Worm (Caenorhabditis elegans) whole organism, L4 larva: Measurements from ENCODE around the gene F35F11.2.

Experiments
- R02D3.7 ChIP-seq: fragments of 150-350 bp; sonication (generic microtip); optimal IDR thresholded peaks from 3 replicates; lab custom pipeline; 2014; ENCODE audit warnings: missing biosample characterization, missing genetic modification characterization
- Y105C5A.15 ChIP-seq: fragments of 200-800 bp; sonication (Bioruptor generic); IDR thresholded peaks from 2 replicates; pipeline ENCODE4 v1.3.6; 2022; ENCODE audit warnings: missing genetic modification characterization, missing compliant biosample characterization
- aha-1 ChIP-seq: fragments of 150-350 bp; peaks from one replicate; lab custom pipeline; 2014; ENCODE audit warnings: missing biosample characterization, missing genetic modification characterization
- ceh-44 ChIP-seq: fragments of 200-800 bp; sonication (Bioruptor generic); IDR thresholded peaks from 2 replicates; pipeline ENCODE4 v1.3.6; 2022; ENCODE audit warnings: missing genetic modification reagents, missing genetic modification characterization, missing compliant biosample characterization
- ces-1 ChIP-seq: fragments of 150-350 bp; sonication (generic microtip); optimal IDR thresholded peaks from 4 replicates; lab custom pipeline; 2014; ENCODE audit warnings: missing biosample characterization, missing genetic modification reagents, missing genetic modification characterization
- daf-16 ChIP-seq, 3 experiments: sonication (generic microtip); optimal IDR thresholded peaks; 2 replicates each; lab custom pipeline; 2016 to 2017; ENCODE audit warnings: missing genetic modification characterization in 3 of 3, missing genetic modification reagents in 3 of 3, mild to moderate bottlenecking in 2 of 3, missing compliant biosample characterization in 2 of 3, missing biosample characterization in 1 of 3, moderate library complexity in 1 of 3
- daf-8 ChIP-seq: fragments of 200-800 bp; sonication (Bioruptor generic); IDR thresholded peaks from 2 replicates; pipeline ENCODE4 v1.3.6; 2022; ENCODE audit warnings: missing genetic modification characterization, missing compliant biosample characterization
- dmd-8 ChIP-seq: fragments of 200-800 bp; sonication (Bioruptor generic); IDR thresholded peaks from 2 replicates; pipeline ENCODE4 v1.3.6; 2022; ENCODE audit warnings: missing genetic modification characterization, missing compliant biosample characterization
- fkh-10 ChIP-seq: fragments of 150-350 bp; optimal IDR thresholded peaks from 2 replicates; lab custom pipeline; 2014; ENCODE audit warnings: missing biosample characterization, missing genetic modification reagents, missing genetic modification characterization
- hif-1 ChIP-seq, 2 experiments: sonication (generic microtip); optimal IDR thresholded peaks; 2 replicates each; lab custom pipeline; 2016 to 2017; ENCODE audit warnings: missing compliant biosample characterization in 2 of 2, missing genetic modification characterization in 2 of 2, missing genetic modification reagents in 2 of 2, missing genotype in 2 of 2, mild to moderate bottlenecking in 1 of 2
- hlh-11 ChIP-seq: fragments of 200-800 bp; sonication (Bioruptor generic); optimal IDR thresholded peaks from 2 replicates; lab custom pipeline; 2018; ENCODE audit warnings: mild to moderate bottlenecking, missing genetic modification characterization, missing compliant biosample characterization
- jun-1 ChIP-seq: fragments of 150-350 bp; optimal IDR thresholded peaks from 2 replicates; lab custom pipeline; 2014; ENCODE audit warnings: missing biosample characterization, missing genetic modification reagents, missing genetic modification characterization
- lin-15B ChIP-seq: fragments of 150-350 bp; sonication (generic microtip); optimal IDR thresholded peaks from 3 replicates; lab custom pipeline; 2014; ENCODE audit warnings: missing biosample characterization, missing genetic modification characterization
- madf-5 ChIP-seq, 2 experiments: fragments of 200-800 bp; sonication (Bioruptor generic); IDR thresholded peaks; 2 replicates each; pipeline ENCODE4 v1.3.6; 2022; ENCODE audit warnings: missing compliant biosample characterization in 2 of 2, missing genetic modification characterization in 2 of 2
- mdt-29 ChIP-seq: fragments of 200-800 bp; sonication (Bioruptor generic); IDR thresholded peaks from 2 replicates; pipeline ENCODE4 v1.3.6; 2022; ENCODE audit warnings: missing genetic modification reagents, missing genetic modification characterization, missing compliant biosample characterization
- mep-1 ChIP-seq: fragments of 150-350 bp; sonication (generic microtip); optimal IDR thresholded peaks from 3 replicates; lab custom pipeline; 2014; ENCODE audit warnings: missing biosample characterization, missing genetic modification characterization
- mxl-3 ChIP-seq: fragments of 200-800 bp; sonication (Bioruptor generic); optimal IDR thresholded peaks from 2 replicates; lab custom pipeline; 2018; ENCODE audit warnings: mild to moderate bottlenecking, missing genetic modification characterization, missing compliant biosample characterization
- nhr-28 ChIP-seq: fragments of 150-350 bp; optimal IDR thresholded peaks from 2 replicates; lab custom pipeline; 2014; ENCODE audit warnings: missing biosample characterization, missing genetic modification characterization
- nhr-42 ChIP-seq: fragments of 200-800 bp; sonication (Bioruptor generic); IDR thresholded peaks from 2 replicates; pipeline ENCODE4 v1.3.6; 2022; ENCODE audit warnings: missing genetic modification characterization, missing compliant biosample characterization
- pha-4 ChIP-seq, 2 experiments: fragments of 150-350 bp in 1 of 2; fragments of 200-800 bp in 1 of 2; sonication (Bioruptor generic) in 1 of 2; IDR thresholded peaks in 1 of 2; optimal IDR thresholded peaks in 1 of 2; 2 replicates each; pipeline versions ENCODE4 v1.3.6 to Lab custom; 2014 to 2022; ENCODE audit warnings: missing genetic modification characterization in 2 of 2, missing genetic modification reagents in 2 of 2, missing biosample characterization in 1 of 2, missing compliant biosample characterization in 1 of 2
- php-3 ChIP-seq: fragments of 200-800 bp; sonication (Bioruptor generic); IDR thresholded peaks from 2 replicates; pipeline ENCODE4 v1.3.6; 2022; ENCODE audit warnings: missing genetic modification reagents, missing genetic modification characterization, missing compliant biosample characterization
- pqm-1 ChIP-seq: sonication (generic microtip); optimal IDR thresholded peaks from 2 replicates; lab custom pipeline; 2017; ENCODE audit warnings: missing biosample characterization, missing genetic modification characterization
- rbr-2 ChIP-seq: sonication (generic microtip); optimal IDR thresholded peaks from 2 replicates; lab custom pipeline; 2016; ENCODE audit warnings: missing genotype, missing genetic modification characterization, missing compliant biosample characterization
- set-16 ChIP-seq: fragments of 200-800 bp; sonication (Bioruptor generic); IDR thresholded peaks from 2 replicates; pipeline ENCODE4 v1.3.6; 2022; ENCODE audit warnings: missing genetic modification reagents, missing genetic modification characterization, missing compliant biosample characterization
- spr-1 ChIP-seq: sonication (generic microtip); optimal IDR thresholded peaks from 2 replicates; lab custom pipeline; 2016; ENCODE audit warnings: mild to moderate bottlenecking, missing genetic modification characterization, missing compliant biosample characterization
- unc-62 ChIP-seq, 3 experiments: fragments of 150-350 bp in 1 of 3; sonication (generic microtip); optimal IDR thresholded peaks in 2 of 3; peaks in 1 of 3; 1 replicate in 1 of 3; 2 replicates in 2 of 3; lab custom pipeline; 2014 to 2017; ENCODE audit warnings: missing biosample characterization in 3 of 3, missing genetic modification characterization in 3 of 3, missing genetic modification reagents in 3 of 3, missing genotype in 1 of 3
- zfp-2 ChIP-seq: sonication (generic microtip); optimal IDR thresholded peaks from 2 replicates; lab custom pipeline; 2016; ENCODE audit warnings: mild to moderate bottlenecking, missing genetic modification characterization, missing compliant biosample characterization

The F35F11.2 gene

DNA sequence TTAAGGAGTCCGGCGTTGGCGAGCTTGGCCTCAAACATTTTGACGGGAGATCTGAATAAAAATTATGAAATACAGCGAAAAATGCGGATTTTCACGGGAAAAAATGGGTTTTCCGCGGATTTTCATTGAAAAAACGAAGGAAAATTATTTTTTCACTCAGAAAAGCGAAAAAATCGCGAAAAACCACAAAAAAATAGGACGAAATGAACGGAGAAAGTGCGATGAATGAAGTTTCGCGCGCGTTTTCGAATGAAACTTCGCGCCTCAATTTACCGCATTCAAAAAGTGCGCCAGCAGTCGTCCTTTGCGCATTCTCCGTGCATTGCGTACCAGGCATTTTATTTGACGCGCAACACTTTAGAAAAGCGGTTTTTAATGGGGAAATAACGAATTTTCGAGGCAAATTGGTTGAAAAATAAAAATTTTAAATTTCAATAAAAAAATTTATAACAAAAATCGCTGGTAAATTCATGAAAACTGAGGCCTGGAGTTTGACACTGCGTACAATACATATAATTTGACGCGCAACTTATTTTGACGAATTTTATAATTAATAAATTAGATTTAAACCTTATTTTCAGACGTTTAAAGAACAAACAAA is 9.4 kb downstream of the F35F11.2 start, which contains the start of gene pcn-1 (continued):
- TF ChIP-seq daf-16 (GFP tag; optimal IDR thresholded peaks at IDR 0.05; lab: Kevin White, UChicago) (peak; percentile 42 to 90), daf-16 (tag; optimal IDR thresholded peaks at IDR 0.05; lab: Kevin White, UChicago) (peak; percentile 31), zfp-2 (peak; percentile 79), daf-8 (GFP tag; lab: Robert Waterston, UW) (no peak), R02D3.7 (no peak)

DNA sequence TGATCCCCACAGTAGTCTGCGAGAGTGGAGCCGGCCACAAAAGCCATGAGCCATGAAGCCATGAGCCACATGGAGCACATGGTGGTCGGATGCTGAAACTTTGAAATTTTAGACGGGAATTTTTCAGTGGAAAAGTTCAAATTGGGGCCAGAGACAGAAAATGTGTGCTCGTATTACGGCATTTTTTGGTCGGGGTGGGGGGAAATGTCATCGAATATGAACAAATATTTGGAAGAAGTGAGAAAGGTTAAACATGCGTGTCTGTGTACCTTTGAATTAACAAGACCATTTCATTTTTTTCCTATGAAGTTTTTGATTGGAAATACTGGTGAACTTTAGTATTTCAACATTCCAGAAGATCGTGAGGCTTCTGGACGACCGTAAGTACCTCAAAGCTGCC is 11.5 kb downstream of the F35F11.2 start, which contains the start of gene wrt-5:
wrt-5 (minus strand) TSS at position 101 of the 400 bp plus-strand sequence.
- no peak for TF ChIP-seq mep-1 (tag; lab: Kevin White, UChicago)
- TF ChIP-seq aha-1 = peak; percentile 18
- TF ChIP-seq dmd-8 (GFP tag; lab: Robert Waterston, UW) = no peak
- TF ChIP-seq, all 104 proteins: peak for 1

DNA sequence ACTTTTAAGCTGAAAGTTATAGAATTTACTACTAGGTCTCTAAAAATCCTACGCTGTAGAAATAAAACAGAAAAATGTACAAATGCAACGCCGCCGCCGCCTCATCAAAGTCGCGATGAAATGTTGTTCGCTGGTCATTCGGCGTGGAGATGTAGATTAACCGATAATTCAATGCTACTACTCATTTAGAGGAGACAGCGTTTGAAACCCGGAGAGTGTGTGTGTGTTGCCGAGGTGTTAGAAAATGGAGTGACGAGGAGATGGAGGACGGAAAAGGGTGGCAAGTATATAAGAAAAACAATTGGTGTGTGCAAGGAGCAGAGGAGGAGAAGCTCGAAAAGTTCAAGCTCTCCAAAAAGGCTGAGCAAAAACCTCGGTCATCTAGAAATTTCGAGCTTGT is 12.2 kb downstream of the F35F11.2 start:
- TF ChIP-seq hif-1 (tag; optimal IDR thresholded peaks at IDR 0.05; lab: Kevin White, UChicago) = no peak
- TF ChIP-seq unc-62 (GFP tag; optimal IDR thresholded peaks at IDR 0.05 in 1 of 2; lab: Kevin White, UChicago) = peak in 1 of 2 experiments; percentile 49
- no peak for TF ChIP-seq unc-62 (tag; optimal IDR thresholded peaks at IDR 0.05; lab: Kevin White, UChicago)
- TF ChIP-seq aha-1 = peak; percentile 17

DNA sequence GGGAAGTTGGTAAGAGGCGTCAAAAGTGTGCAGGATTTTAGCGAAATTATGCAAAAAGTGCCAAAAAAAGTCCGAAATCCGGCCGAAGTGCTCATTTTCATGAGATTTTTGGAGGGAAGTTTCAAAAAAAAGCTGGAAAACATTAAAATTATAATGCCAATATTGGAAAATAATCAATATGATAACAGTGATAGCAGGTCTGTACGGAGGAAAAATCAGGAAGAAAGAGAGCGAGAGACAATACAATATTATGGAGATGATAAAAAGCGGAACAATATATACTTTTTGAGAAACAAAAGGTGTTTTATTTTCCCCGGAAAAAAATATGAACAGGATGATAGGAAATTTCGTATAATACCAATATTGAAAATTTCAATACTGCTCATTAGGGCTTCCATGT is 13.3 kb downstream of the F35F11.2 start:
- TF ChIP-seq madf-5 (GFP tag; IDR thresholded peaks at IDR 0.05; lab: Robert Waterston, UW) (no peak), pqm-1 (tag; lab: Kevin White, UChicago) (peak; percentile 52), pha-4 (GFP tag; IDR thresholded peaks at IDR 0.05; lab: Robert Waterston, UW) (no peak), pha-4 (tag; optimal IDR thresholded peaks at IDR 0.05; lab: Kevin White, UChicago) (no peak), aha-1 (peak; percentile 78), mdt-29 (GFP tag; lab: Robert Waterston, UW) (no peak), nhr-28 (tag; lab: Kevin White, UChicago) (peak; percentile 8)
- TF ChIP-seq, all 104 proteins: peak for 3

DNA sequence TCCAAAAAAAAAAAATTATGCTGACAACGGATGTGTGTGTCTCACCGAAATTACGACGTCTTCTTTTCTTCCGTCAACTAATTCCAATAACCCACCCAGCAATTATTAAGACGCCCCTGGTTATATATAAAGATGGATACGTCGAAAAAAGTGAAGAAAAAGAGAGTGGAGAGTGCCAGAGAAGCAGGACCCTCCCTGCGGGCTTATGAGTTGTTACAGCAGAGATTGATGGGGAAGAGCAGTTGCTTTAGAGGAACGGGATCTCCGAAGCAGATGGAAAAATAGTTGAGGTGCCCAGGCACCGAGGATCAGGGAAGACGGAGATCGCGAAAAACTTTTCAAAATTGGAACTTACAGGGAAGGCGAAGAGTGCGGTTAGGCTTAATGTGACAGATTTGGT is 15.2 kb downstream of the F35F11.2 start:
- TF ChIP-seq unc-62 (GFP tag; optimal IDR thresholded peaks at IDR 0.05 in 1 of 2; lab: Kevin White, UChicago) = peak in 1 of 2 experiments; percentile 11
- no peak for TF ChIP-seq unc-62 (tag; optimal IDR thresholded peaks at IDR 0.05; lab: Kevin White, UChicago)
- TF ChIP-seq nhr-42 (GFP tag; lab: Robert Waterston, UW) = no peak

DNA sequence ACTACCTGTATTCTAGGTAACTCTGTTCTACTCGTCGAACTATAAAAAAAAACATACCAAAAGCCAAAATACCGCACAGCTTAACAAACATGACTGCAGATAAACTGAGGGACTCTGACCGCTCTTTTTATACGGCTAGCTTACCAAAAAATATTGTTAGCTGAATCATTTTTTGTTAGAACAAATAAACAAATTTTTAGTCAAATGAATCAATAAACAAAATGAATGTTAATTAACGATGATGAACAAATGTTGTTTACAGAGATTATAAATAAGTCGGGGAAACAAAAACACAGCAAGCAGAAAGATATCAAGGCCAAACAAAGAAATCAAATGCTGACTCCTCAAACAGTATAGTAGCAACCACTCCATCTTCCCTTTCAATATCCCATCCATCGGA is 23.5 kb downstream of the F35F11.2 start, which contains the start of gene ilys-6:
ilys-6 (minus strand) TSS at position 101 of the 400 bp plus-strand sequence.
- TF ChIP-seq hlh-11 (tag; lab: Kevin White, UChicago) = no peak
- no peak for TF ChIP-seq ceh-44 (GFP tag; lab: Robert Waterston, UW)
- TF ChIP-seq ces-1 (GFP tag; lab: Kevin White, UChicago) = no peak

DNA sequence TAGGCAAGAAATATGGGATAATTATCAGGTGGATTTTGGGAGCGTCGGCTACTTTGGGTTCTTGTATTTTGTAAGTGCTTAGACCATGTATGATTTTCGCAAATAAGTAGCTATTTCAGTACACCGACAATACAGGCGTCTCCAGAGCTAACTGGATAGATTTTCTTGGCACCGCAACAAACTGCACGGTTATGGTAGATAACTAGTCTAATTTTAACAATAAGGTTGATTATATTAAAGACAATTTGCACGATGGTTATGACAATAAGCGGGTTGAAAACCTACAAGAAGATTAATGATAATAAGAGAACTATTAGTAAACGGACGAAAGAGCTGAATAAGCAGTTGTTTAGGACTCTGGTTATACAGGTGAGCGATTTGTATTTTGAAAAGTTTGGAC is 27.3 kb downstream of the F35F11.2 start:
- no peak for TF ChIP-seq rbr-2 (tag; lab: Kevin White, UChicago)
- TF ChIP-seq lin-15B = no peak
- TF ChIP-seq unc-62 (GFP tag; optimal IDR thresholded peaks at IDR 0.05 in 1 of 2; lab: Kevin White, UChicago) = peak in 1 of 2 experiments; percentile 95
- TF ChIP-seq unc-62 (tag; optimal IDR thresholded peaks at IDR 0.05; lab: Kevin White, UChicago) = no peak
- TF ChIP-seq, all 104 proteins: peak for 1

DNA sequence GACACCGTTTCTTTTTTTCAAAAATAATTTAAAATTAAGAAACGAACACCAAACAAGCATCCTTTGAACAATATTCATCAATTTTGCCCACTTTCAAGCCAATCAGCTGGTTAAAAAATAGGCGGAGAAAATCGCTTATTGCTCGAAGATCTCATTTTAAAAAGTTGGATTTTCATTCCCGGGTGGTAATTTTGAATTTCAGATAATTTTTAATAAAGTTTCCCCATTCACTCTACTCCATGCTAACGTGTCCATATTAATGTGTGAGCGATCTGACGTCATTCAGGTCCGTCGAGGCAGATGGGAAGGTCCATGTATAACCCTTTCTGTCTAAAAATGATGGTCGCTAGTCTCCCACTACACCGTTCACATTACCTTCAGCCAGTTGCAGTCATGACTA is 28.4 kb downstream of the F35F11.2 start, which contains the start of gene fbxb-55:
fbxb-55 (plus strand) TSS at position 301 of the 400 bp plus-strand sequence.
- no peak for TF ChIP-seq Y105C5A.15 (GFP tag; lab: Robert Waterston, UW)
- TF ChIP-seq spr-1 = no peak
- TF ChIP-seq dmd-8 (GFP tag; lab: Robert Waterston, UW) = no peak
- TF ChIP-seq zfp-2 = no peak
- no peak for TF ChIP-seq jun-1 (tag; lab: Kevin White, UChicago)
- TF ChIP-seq mxl-3 (GFP tag; lab: Kevin White, UChicago) = no peak
- TF ChIP-seq php-3 (GFP tag; lab: Robert Waterston, UW) = no peak
- no peak for TF ChIP-seq set-16 (GFP tag; lab: Robert Waterston, UW)
- no peak for TF ChIP-seq ceh-44 (GFP tag; lab: Robert Waterston, UW)
- no peak for TF ChIP-seq fkh-10 (GFP tag; lab: Kevin White, UChicago)
- no peak for TF ChIP-seq mdt-29 (GFP tag; lab: Robert Waterston, UW)
